Fruit fly (Drosophila melanogaster) whole organism, prepupa: Measurements from ENCODE around the gene CG2656.

Experiments
- CG10631 ChIP-seq: fragments of 200-800 bp; sonication (Bioruptor generic); optimal IDR thresholded peaks from 2 replicates; lab custom pipeline; 2016; ENCODE audit warnings: missing biosample characterization, missing genetic modification characterization
- CG11294 ChIP-seq: fragments of 200-800 bp; sonication (Bioruptor generic); IDR thresholded peaks from 2 replicates; pipeline ENCODE4 v1.3.6; 2022; ENCODE audit warnings: missing biosample characterization, missing genetic modification characterization
- CG11902 ChIP-seq: fragments of 200-800 bp; sonication (Bioruptor generic); optimal IDR thresholded peaks from 3 replicates; lab custom pipeline; 2016; ENCODE audit warnings: missing biosample characterization, missing genetic modification characterization
- CG15336 ChIP-seq: fragments of 200-800 bp; sonication (Bioruptor generic); IDR thresholded peaks from 2 replicates; pipeline ENCODE4 v1.3.6; 2022; ENCODE audit warnings: missing biosample characterization, missing genetic modification characterization
- CG1621 ChIP-seq: fragments of 200-800 bp; sonication (Bioruptor generic); optimal IDR thresholded peaks from 3 replicates; lab custom pipeline; 2018; ENCODE audit warnings: missing biosample characterization, mild to moderate bottlenecking, missing genetic modification characterization
- CG16779 ChIP-seq: fragments of 200-800 bp; sonication (Bioruptor generic); optimal IDR thresholded peaks from 3 replicates; lab custom pipeline; 2017; ENCODE audit warnings: missing biosample characterization, mild to moderate bottlenecking, missing genetic modification characterization
- CG3032 ChIP-seq: fragments of 200-800 bp; optimal IDR thresholded peaks from 2 replicates; lab custom pipeline; 2019; ENCODE audit warnings: missing biosample characterization, mild to moderate bottlenecking, missing genetic modification characterization, moderate library complexity
- CG31627 ChIP-seq: fragments of 200-800 bp; sonication (Bioruptor generic); optimal IDR thresholded peaks from 3 replicates; lab custom pipeline; 2016; ENCODE audit warnings: missing biosample characterization, missing genetic modification characterization
- CG32006 ChIP-seq: fragments of 200-800 bp; sonication (Bioruptor generic); optimal IDR thresholded peaks from 3 replicates; lab custom pipeline; 2017; ENCODE audit warnings: missing biosample characterization, mild to moderate bottlenecking, missing genetic modification characterization
- CG6163 ChIP-seq: fragments of 200-800 bp; sonication (Bioruptor generic); IDR thresholded peaks from 3 replicates; pipeline ENCODE4 v1.3.6; 2022; ENCODE audit warnings: missing biosample characterization, missing genetic modification characterization
- CG6792 ChIP-seq: fragments of 200-800 bp; sonication (Bioruptor generic); optimal IDR thresholded peaks from 3 replicates; lab custom pipeline; 2016; ENCODE audit warnings: missing biosample characterization, missing genetic modification characterization
- CG6854 ChIP-seq: fragments of 200-800 bp; sonication (Bioruptor generic); optimal IDR thresholded peaks from 2 replicates; lab custom pipeline; 2017; ENCODE audit warnings: missing biosample characterization, mild to moderate bottlenecking, missing genetic modification characterization
- CG7368 ChIP-seq: fragments of 200-800 bp; sonication (Bioruptor generic); optimal IDR thresholded peaks from 3 replicates; lab custom pipeline; 2016; ENCODE audit warnings: missing biosample characterization, missing genetic modification characterization
- CG8119 ChIP-seq: fragments of 200-800 bp; sonication (Bioruptor generic); IDR thresholded peaks from 3 replicates; pipeline ENCODE4 v1.3.6; 2022; ENCODE audit warnings: missing biosample characterization, missing genetic modification characterization
- CG8632 ChIP-seq: fragments of 200-800 bp; sonication (Bioruptor generic); optimal IDR thresholded peaks from 3 replicates; lab custom pipeline; 2016; ENCODE audit warnings: missing biosample characterization, missing genetic modification characterization
- Eip78C ChIP-seq: fragments of 200-800 bp; sonication (Bioruptor generic); peaks from one replicate; lab custom pipeline; 2016; ENCODE audit warnings: missing biosample characterization, missing genetic modification characterization
- Eip93F ChIP-seq: fragments of 200-800 bp; sonication (Bioruptor generic); optimal IDR thresholded peaks from 2 replicates; lab custom pipeline; 2016; ENCODE audit warnings: missing biosample characterization, mild to moderate bottlenecking, missing genetic modification characterization
- Ets21C ChIP-seq: fragments of 200-800 bp; sonication (Bioruptor generic); optimal IDR thresholded peaks from 3 replicates; lab custom pipeline; 2016; ENCODE audit warnings: missing biosample characterization, missing genetic modification characterization
- Ets96B ChIP-seq: fragments of 200-800 bp; optimal IDR thresholded peaks from 2 replicates; lab custom pipeline; 2019; ENCODE audit warnings: missing biosample characterization, mild to moderate bottlenecking, missing genetic modification characterization, moderate library complexity
- Hr38 ChIP-seq: sonication (Bioruptor generic); optimal IDR thresholded peaks from 2 replicates; lab custom pipeline; 2016; ENCODE audit warnings: missing biosample characterization, missing genetic modification characterization
- Hr39 ChIP-seq: fragments of 200-800 bp; sonication (Bioruptor generic); optimal IDR thresholded peaks from 2 replicates; lab custom pipeline; 2016; ENCODE audit warnings: missing biosample characterization, missing genetic modification characterization
- Hr4 ChIP-seq: fragments of 200-800 bp; sonication (Bioruptor generic); optimal IDR thresholded peaks from 3 replicates; lab custom pipeline; 2016; ENCODE audit warnings: missing biosample characterization, missing genetic modification characterization
- Lpt ChIP-seq: fragments of 200-800 bp; sonication (Bioruptor generic); optimal IDR thresholded peaks from 3 replicates; lab custom pipeline; 2016; ENCODE audit warnings: missing biosample characterization, missing genetic modification characterization
- OdsH ChIP-seq: fragments of 200-800 bp; sonication (Bioruptor generic); optimal IDR thresholded peaks from 3 replicates; lab custom pipeline; 2016; ENCODE audit warnings: missing biosample characterization, missing genetic modification characterization
- Smox ChIP-seq: fragments of 200-800 bp; sonication (Bioruptor generic); optimal IDR thresholded peaks from 3 replicates; lab custom pipeline; 2016; ENCODE audit warnings: missing biosample characterization, missing genetic modification characterization
- Sox14 ChIP-seq: fragments of 200-800 bp; sonication (Bioruptor generic); optimal IDR thresholded peaks from 3 replicates; lab custom pipeline; 2016; ENCODE audit warnings: missing biosample characterization, missing genetic modification characterization
- Sox15 ChIP-seq: fragments of 200-800 bp; sonication (Bioruptor generic); optimal IDR thresholded peaks from 3 replicates; lab custom pipeline; 2016; ENCODE audit warnings: missing biosample characterization, missing genetic modification characterization
- cyc ChIP-seq: fragments of 200-800 bp; sonication (Bioruptor generic); optimal IDR thresholded peaks from 3 replicates; lab custom pipeline; 2016; ENCODE audit warnings: missing biosample characterization, missing genetic modification characterization
- dsx ChIP-seq: fragments of 200-800 bp; optimal IDR thresholded peaks from 3 replicates; lab custom pipeline; 2019; ENCODE audit warnings: missing biosample characterization, mild to moderate bottlenecking, missing genetic modification characterization, moderate library complexity; ENCODE audit not compliant: poor library complexity, severe bottlenecking
- eg ChIP-seq: fragments of 200-800 bp; sonication (Bioruptor generic); IDR thresholded peaks from 3 replicates; pipeline ENCODE4 v1.3.6; 2022; ENCODE audit warnings: missing biosample characterization, missing genetic modification characterization
- fd59A ChIP-seq: fragments of 200-800 bp; sonication (Bioruptor generic); optimal IDR thresholded peaks from 2 replicates; lab custom pipeline; 2017; ENCODE audit warnings: missing biosample characterization, mild to moderate bottlenecking, missing genetic modification characterization, missing genetic modification reagents
- fkh ChIP-seq: fragments of 200-800 bp; sonication (Bioruptor generic); optimal IDR thresholded peaks from 3 replicates; lab custom pipeline; 2017; ENCODE audit warnings: missing biosample characterization, mild to moderate bottlenecking, missing genetic modification characterization, moderate library complexity
- lz ChIP-seq: fragments of 200-800 bp; sonication (Bioruptor generic); optimal IDR thresholded peaks from 3 replicates; lab custom pipeline; 2016; ENCODE audit warnings: missing biosample characterization, missing genetic modification characterization
- net ChIP-seq: fragments of 200-800 bp; sonication (Bioruptor generic); optimal IDR thresholded peaks from 3 replicates; lab custom pipeline; 2016; ENCODE audit warnings: missing biosample characterization, missing genetic modification characterization
- pdm3 ChIP-seq: fragments of 200-800 bp; sonication (Bioruptor generic); optimal IDR thresholded peaks from 3 replicates; lab custom pipeline; 2016; ENCODE audit warnings: missing biosample characterization, missing genetic modification characterization
- spab ChIP-seq: fragments of 200-800 bp; sonication (Bioruptor generic); optimal IDR thresholded peaks from 2 replicates; lab custom pipeline; 2017; ENCODE audit warnings: missing biosample characterization, mild to moderate bottlenecking, missing genetic modification characterization, missing genetic modification reagents
- ss ChIP-seq, 2 experiments: fragments of 200-800 bp; sonication (Bioruptor generic); optimal IDR thresholded peaks; 2 replicates in 1 of 2; 3 replicates in 1 of 2; lab custom pipeline; 2017 to 2018; ENCODE audit warnings: mild to moderate bottlenecking in 2 of 2, missing biosample characterization in 2 of 2, missing genetic modification characterization in 2 of 2, moderate library complexity in 1 of 2
- svp ChIP-seq: fragments of 200-800 bp; sonication (Bioruptor generic); peaks from one replicate; lab custom pipeline; 2016; ENCODE audit warnings: missing biosample characterization, missing genetic modification characterization
- topi ChIP-seq: fragments of 200-800 bp; sonication (Bioruptor generic); optimal IDR thresholded peaks from 3 replicates; lab custom pipeline; 2016; ENCODE audit warnings: missing biosample characterization, missing genetic modification characterization
- vri ChIP-seq: fragments of 200-800 bp; sonication (Bioruptor generic); optimal IDR thresholded peaks from 3 replicates; lab custom pipeline; 2016; ENCODE audit warnings: missing biosample characterization, mild to moderate bottlenecking, missing genetic modification characterization

Gene CG2656

dm6 chr3R:7171384-7172099, 27.0 kb downstream of the CG2656 start (continued):
- TF ChIP-seq CG15336 (GFP tag; lab: Robert Waterston, UW) = peak; percentile 50
- TF ChIP-seq pdm3 (GFP tag; lab: Kevin White, UChicago) = peak; percentile 71
- TF ChIP-seq CG11902 = no peak
- TF ChIP-seq CG3032 (tag; lab: Kevin White, UChicago) = peak; percentile 86
- peak; percentile 69 for TF ChIP-seq OdsH (GFP tag; lab: Kevin White, UChicago)
- peak; percentile 30 for TF ChIP-seq Smox
- peak; percentile 53 for TF ChIP-seq Lpt (GFP tag; lab: Kevin White, UChicago)
- no peak for TF ChIP-seq Hr38 (GFP tag; lab: Kevin White, UChicago)
- no peak for TF ChIP-seq Sox15
- peak; percentile 77 for TF ChIP-seq CG10631 (GFP tag; lab: Kevin White, UChicago)
- peak; percentile 79 for TF ChIP-seq Sox14 (GFP tag; lab: Kevin White, UChicago)
- 0 out of 3 replicates have a peak, but pooled peaks have one; percentile 17 for TF ChIP-seq CG6163 (GFP tag; lab: Robert Waterston, UW)
- TF ChIP-seq CG31627 = peak; percentile 29
- no peak for TF ChIP-seq svp
- peak; percentile 34 for TF ChIP-seq CG7368
- TF ChIP-seq CG8632 (GFP tag; lab: Kevin White, UChicago) = peak; percentile 21
- TF ChIP-seq CG32006 (GFP tag; lab: Kevin White, UChicago) = peak; percentile 55
- TF ChIP-seq lz (GFP tag; lab: Kevin White, UChicago) = peak; percentile 52
- peak; percentile 47 for TF ChIP-seq CG6792 (GFP tag; lab: Kevin White, UChicago)
- TF ChIP-seq CG16779 (tag; lab: Kevin White, UChicago) = peak; percentile 55
- TF ChIP-seq CG11294 = no peak
- TF ChIP-seq fd59A (GFP tag; lab: Kevin White, UChicago) = peak; percentile 83
- no peak for TF ChIP-seq cyc (GFP tag; lab: Kevin White, UChicago)
- peak; percentile 14 for TF ChIP-seq Ets21C
- peak; percentile 71 for TF ChIP-seq spab (GFP tag; lab: Kevin White, UChicago)
- TF ChIP-seq, all 60 proteins: peak for 43

DNA sequence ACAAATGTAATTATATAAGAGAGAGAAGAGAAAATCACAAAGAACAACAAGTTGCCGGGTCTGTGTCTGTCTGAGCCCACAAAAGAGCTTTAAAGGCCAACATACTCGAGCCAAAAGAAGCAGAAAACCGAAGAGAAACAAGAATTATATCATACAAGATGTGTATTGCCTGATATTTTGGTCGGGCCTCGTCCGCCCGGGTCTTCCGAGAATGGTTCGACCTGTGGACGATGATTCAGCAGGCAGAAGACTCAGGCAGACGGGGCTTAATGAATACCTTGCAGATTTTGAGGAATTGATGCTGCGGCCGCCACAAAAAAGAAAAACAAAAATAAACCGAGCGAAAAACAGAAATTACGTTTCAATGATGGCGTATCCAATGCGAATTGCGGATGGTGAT, 28.5 kb downstream of the CG2656 start:
- TF ChIP-seq Ets21C = no peak
- peak; percentile 4 for TF ChIP-seq Eip78C (GFP tag; lab: Kevin White, UChicago)
- peak; percentile 82 for TF ChIP-seq vri (GFP tag; lab: Kevin White, UChicago)
- TF ChIP-seq CG6854 (GFP tag; lab: Kevin White, UChicago) = peak; percentile 9

DNA sequence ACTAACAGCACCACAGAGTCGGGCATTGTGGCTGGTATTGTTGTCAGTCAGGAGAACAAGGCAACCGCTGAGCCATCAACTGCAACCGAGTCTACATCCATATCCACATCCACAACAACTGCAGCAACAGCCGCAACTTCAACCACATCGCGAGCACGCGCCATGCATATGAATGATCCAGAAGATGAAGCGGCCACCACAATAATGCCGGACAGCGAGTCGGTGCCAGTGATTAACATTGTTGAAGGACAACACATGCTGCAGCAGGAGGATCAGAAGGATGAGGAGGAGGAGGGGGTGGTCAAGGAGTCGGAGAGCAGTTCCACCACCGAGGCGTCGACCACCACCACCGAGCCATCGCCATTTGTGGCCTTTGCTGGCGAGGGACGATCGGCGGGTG, 30.2 kb downstream of the CG2656 start:
- TF ChIP-seq CG1621 (tag; lab: Kevin White, UChicago) (peak; percentile 71), dsx (GFP tag; lab: Kevin White, UChicago) (peak; percentile 81), Hr4 (no peak), Ets21C (no peak), topi (GFP tag; lab: Kevin White, UChicago) (no peak), pdm3 (GFP tag; lab: Kevin White, UChicago) (no peak), ss (GFP tag; optimal IDR thresholded peaks at IDR 0.05; lab: Kevin White, UChicago) (peak in 1 of 2 experiments; percentile 33), Smox (no peak), fkh (GFP tag; lab: Kevin White, UChicago) (no peak), Hr39 (GFP tag; lab: Kevin White, UChicago) (no peak), net (no peak), cyc (GFP tag; lab: Kevin White, UChicago) (no peak), CG8119 (no peak), spab (GFP tag; lab: Kevin White, UChicago) (no peak), Ets96B (tag; lab: Kevin White, UChicago) (no peak), eg (GFP tag; lab: Robert Waterston, UW) (no peak), CG11902 (no peak), svp (no peak), Eip93F (GFP tag; lab: Kevin White, UChicago) (no peak)
